Worm (Caenorhabditis elegans): ENCODE results near the gene gcc-1.

gcc-1 gene

ce11 chrX:3115134-3116032 is 44.4 kb upstream of the gcc-1 start (continued):
- TF ChIP-seq attf-5 (GFP tag; optimal IDR thresholded peaks at IDR 0.05), result no peak
- TF ChIP-seq ztf-25 (GFP tag; IDR thresholded peaks at IDR 0.05), result no peak
- peak; percentile 19 for TF ChIP-seq ZK185.1 (tag; optimal IDR thresholded peaks at IDR 0.05; ENCODE audit: poor library complexity, severe bottlenecking)
- TF ChIP-seq sdz-38 (tag; optimal IDR thresholded peaks at IDR 0.05), result no peak
- peak; percentile 83 for TF ChIP-seq ama-1 (optimal IDR thresholded peaks at IDR 0.05)
- TF ChIP-seq ama-1 (GFP tag; optimal IDR thresholded peaks at IDR 0.05), result no peak
- no peak for TF ChIP-seq aptf-3 (GFP tag; IDR thresholded peaks at IDR 0.05)
- peak; percentile 29; the same call in 1 of the 2 replicates for TF ChIP-seq hmg-1.2 (GFP tag; IDR thresholded peaks at IDR 0.05)
- peak; percentile 48; the same call in 1 of the 2 replicates for TF ChIP-seq cebp-1 (GFP tag; IDR thresholded peaks at IDR 0.05)
- TF ChIP-seq cebp-1 (tag; optimal IDR thresholded peaks at IDR 0.05), result peak; percentile 75
- no peak for TF ChIP-seq tbx-9 (tag; optimal IDR thresholded peaks at IDR 0.05; ENCODE audit: borderline replicate concordance)
- 0 out of 2 replicates have a peak, but pooled peaks have one; percentile 18 for TF ChIP-seq Y56A3A.18 (GFP tag; IDR thresholded peaks at IDR 0.05)
- TF ChIP-seq atf-7 (tag; optimal IDR thresholded peaks at IDR 0.05), result peak; percentile 33
- peak; percentile 27; the same call in 1 of the 2 replicates for TF ChIP-seq dox-1 (GFP tag; IDR thresholded peaks at IDR 0.05)
- peak; percentile 25; the same call in 1 of the 2 replicates for TF ChIP-seq mcd-1 (GFP tag; IDR thresholded peaks at IDR 0.05)
- TF ChIP-seq nfya-1 (tag; optimal IDR thresholded peaks at IDR 0.05; ENCODE audit: borderline replicate concordance, insufficient read depth), result no peak
- peak; percentile 22 for TF ChIP-seq zim-3 (tag; optimal IDR thresholded peaks at IDR 0.05)
- no peak for TF ChIP-seq attf-3 (GFP tag; conservative IDR thresholded peaks at IDR 0.05)
- no peak for TF ChIP-seq F37B4.10 (GFP tag; IDR thresholded peaks at IDR 0.05)

ce11 chrX:3116033-3116876 is 43.5 kb upstream of the gcc-1 start, which contains the start of gene mai-1:
TSS of gene mai-1 (minus strand) at chrX:3116589.
- no peak for TF ChIP-seq ztf-26 (tag; optimal IDR thresholded peaks at IDR 0.05)
- TF ChIP-seq mcd-1 (GFP tag; IDR thresholded peaks at IDR 0.05), result peak; percentile 64
- no peak for TF ChIP-seq repo-1 (tag; optimal IDR thresholded peaks at IDR 0.05)
- no peak for TF ChIP-seq tlf-1 (GFP tag; optimal IDR thresholded peaks at IDR 0.05)
- TF ChIP-seq hrde-1 (tag; optimal IDR thresholded peaks at IDR 0.05; ENCODE audit: borderline replicate concordance), result no peak
- TF ChIP-seq F52B5.7 (tag; optimal IDR thresholded peaks at IDR 0.05), result no peak
- TF ChIP-seq madf-8 (GFP tag; conservative IDR thresholded peaks at IDR 0.05), result no peak
- peak; percentile 92 for TF ChIP-seq zfh-2 (GFP tag; conservative IDR thresholded peaks at IDR 0.05)
- no peak for TF ChIP-seq chd-7 (tag; optimal IDR thresholded peaks at IDR 0.05)
- no peak for TF ChIP-seq Y95B8A.8 (GFP tag; IDR thresholded peaks at IDR 0.05)
- TF ChIP-seq F57C9.4 (tag; optimal IDR thresholded peaks at IDR 0.05), result no peak
- no peak for TF ChIP-seq lsy-27 (tag; optimal IDR thresholded peaks at IDR 0.05; ENCODE audit: borderline replicate concordance, insufficient read depth)
- no peak for TF ChIP-seq ets-4 (GFP tag; optimal IDR thresholded peaks at IDR 0.05)
- no peak for TF ChIP-seq cebp-1 (GFP tag; IDR thresholded peaks at IDR 0.05)
- peak; percentile 17 for TF ChIP-seq cebp-1 (tag; optimal IDR thresholded peaks at IDR 0.05)
- TF ChIP-seq ama-1 (optimal IDR thresholded peaks at IDR 0.05), result peak; percentile 61
- no peak for TF ChIP-seq ama-1 (GFP tag; optimal IDR thresholded peaks at IDR 0.05)
- no peak for TF ChIP-seq T26A5.8 (tag; optimal IDR thresholded peaks at IDR 0.05)
- no peak for TF ChIP-seq K12H6.12 (tag; optimal IDR thresholded peaks at IDR 0.05)
- no peak for TF ChIP-seq attf-5 (GFP tag; optimal IDR thresholded peaks at IDR 0.05)
- no peak for TF ChIP-seq B0035.1 (tag; optimal IDR thresholded peaks at IDR 0.05)
- no peak for TF ChIP-seq nhr-90 (tag; optimal IDR thresholded peaks at IDR 0.05)
- peak; percentile 36; the same call in 1 of the 2 replicates for TF ChIP-seq K11D2.4 (GFP tag; IDR thresholded peaks at IDR 0.05)
- TF ChIP-seq aptf-2 (GFP tag; conservative IDR thresholded peaks at IDR 0.05), result no peak
- TF ChIP-seq lin-26 (GFP tag; IDR thresholded peaks at IDR 0.05), result peak; percentile 59
- no peak for TF ChIP-seq mes-4 (tag; optimal IDR thresholded peaks at IDR 0.05)
- 0 out of 2 replicates have a peak, but pooled peaks have one; percentile 37 for TF ChIP-seq egl-44 (GFP tag; IDR thresholded peaks at IDR 0.05)
- TF ChIP-seq attf-3 (GFP tag; conservative IDR thresholded peaks at IDR 0.05), result no peak
- peak; percentile 65 for TF ChIP-seq egrh-3 (GFP tag; IDR thresholded peaks at IDR 0.05)
- no peak for TF ChIP-seq madf-6 (GFP tag; IDR thresholded peaks at IDR 0.05)
- no peak for TF ChIP-seq dpff-1 (tag; optimal IDR thresholded peaks at IDR 0.05)
